Worm (Caenorhabditis elegans) whole organism, L4 larva: Measurements from ENCODE around the gene hlh-14.

Experiments used
- R02D3.7 ChIP-seq: fragments of 150-350 bp; sonication (generic microtip); optimal IDR thresholded peaks from 3 replicates; lab custom pipeline; 2014; ENCODE audit warnings: missing biosample characterization, missing genetic modification characterization
- unc-130 ChIP-seq: sonication (generic microtip); optimal IDR thresholded peaks from 2 replicates; lab custom pipeline; 2016; ENCODE audit warnings: missing genetic modification reagents, missing genetic modification characterization, missing compliant biosample characterization

ce11 chrII:5688959-5689358, 49.7 kb downstream of the hlh-14 start, which contains the start of gene C25H3.11:
- TF ChIP-seq R02D3.7 (tag; lab: Kevin White, UChicago): no peak
- TF ChIP-seq unc-130 (GFP tag; lab: Kevin White, UChicago): no peak
